Fruit fly (Drosophila melanogaster): ENCODE data around the gene Best4.

DNA sequence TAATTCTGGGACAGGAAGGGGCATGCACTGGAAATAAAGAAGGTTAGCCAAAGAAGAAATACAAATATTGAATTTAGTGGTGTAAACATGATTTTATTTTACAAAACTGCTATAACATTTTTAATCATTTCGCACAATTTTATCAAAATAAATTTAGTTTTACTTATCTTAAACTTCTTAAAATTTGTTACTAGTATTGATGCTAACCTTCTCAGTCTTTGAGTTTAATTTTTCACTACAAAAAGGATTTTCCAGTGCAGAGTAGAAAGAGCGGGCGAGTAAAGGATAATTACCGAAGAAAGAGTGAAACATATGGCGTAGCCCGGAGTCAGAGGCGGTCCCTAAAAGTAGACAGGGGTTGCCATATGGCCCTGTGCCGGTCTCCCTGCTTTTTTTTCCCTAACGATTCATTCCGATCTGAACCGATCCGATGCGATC lies 22.3 kb downstream of the Best4 start:
- TF ChIP-seq Ets98B (GFP tag; IDR thresholded peaks at IDR 0.05) = no peak
- TF ChIP-seq gl (tag; optimal IDR thresholded peaks at IDR 0.05) = no peak
- no peak for TF ChIP-seq CG8159 (tag; optimal IDR thresholded peaks at IDR 0.05)
- no peak for TF ChIP-seq CG17806 (tag; optimal IDR thresholded peaks at IDR 0.05)
- TF ChIP-seq CG10348 (GFP tag; IDR thresholded peaks at IDR 0.05) = no peak
- no peak for TF ChIP-seq EcR (GFP tag; optimal IDR thresholded peaks at IDR 0.05)
- no peak for TF ChIP-seq CG9948 (tag; optimal IDR thresholded peaks at IDR 0.05)
- no peak for TF ChIP-seq Snoo (tag; optimal IDR thresholded peaks at IDR 0.05)
- no peak for TF ChIP-seq D1 (tag; optimal IDR thresholded peaks at IDR 0.05)
- no peak for TF ChIP-seq CG13204 (GFP tag; optimal IDR thresholded peaks at IDR 0.05)
- no peak for TF ChIP-seq CG15710 (tag; optimal IDR thresholded peaks at IDR 0.05)
- no peak for TF ChIP-seq CG32121 (GFP tag; IDR thresholded peaks at IDR 0.05)
- TF ChIP-seq CG34367 (tag; optimal IDR thresholded peaks at IDR 0.05) = no peak
- TF ChIP-seq CG14655 (GFP tag; optimal IDR thresholded peaks at IDR 0.05) = no peak
